Fruit fly (Drosophila melanogaster) whole organism, prepupa: Measurements from ENCODE around the gene CG42676.

Source experiments
- Blimp-1 ChIP-seq: fragments of 200-800 bp; sonication (Bioruptor generic); optimal IDR thresholded peaks from 3 replicates; lab custom pipeline; 2017; ENCODE audit warnings: missing biosample characterization, missing genetic modification characterization, mild to moderate bottlenecking, moderate library complexity, missing genetic modification reagents
- CG10631 ChIP-seq: fragments of 200-800 bp; sonication (Bioruptor generic); optimal IDR thresholded peaks from 2 replicates; lab custom pipeline; 2016; ENCODE audit warnings: missing biosample characterization, missing genetic modification characterization
- CG11294 ChIP-seq: fragments of 200-800 bp; sonication (Bioruptor generic); IDR thresholded peaks from 2 replicates; pipeline ENCODE4 v1.3.6; 2022; ENCODE audit warnings: missing biosample characterization, missing genetic modification characterization
- CG11762 ChIP-seq: fragments of 200-800 bp; sonication (Bioruptor generic); optimal IDR thresholded peaks from 3 replicates; lab custom pipeline; 2016; ENCODE audit warnings: missing biosample characterization, missing genetic modification characterization; ENCODE audit not compliant: insufficient read depth
- CG15336 ChIP-seq: fragments of 200-800 bp; sonication (Bioruptor generic); IDR thresholded peaks from 2 replicates; pipeline ENCODE4 v1.3.6; 2022; ENCODE audit warnings: missing biosample characterization, missing genetic modification characterization
- CG1621 ChIP-seq: fragments of 200-800 bp; sonication (Bioruptor generic); optimal IDR thresholded peaks from 3 replicates; lab custom pipeline; 2018; ENCODE audit warnings: missing biosample characterization, mild to moderate bottlenecking, missing genetic modification characterization
- CG31627 ChIP-seq: fragments of 200-800 bp; sonication (Bioruptor generic); optimal IDR thresholded peaks from 3 replicates; lab custom pipeline; 2016; ENCODE audit warnings: missing biosample characterization, missing genetic modification characterization
- CG3919 ChIP-seq: fragments of 200-800 bp; sonication (Bioruptor generic); optimal IDR thresholded peaks from 3 replicates; lab custom pipeline; 2016; ENCODE audit warnings: missing biosample characterization, missing genetic modification characterization
- CG4318 ChIP-seq: fragments of 200-800 bp; sonication (Bioruptor generic); optimal IDR thresholded peaks from 3 replicates; lab custom pipeline; 2017; ENCODE audit warnings: missing biosample characterization, mild to moderate bottlenecking, missing genetic modification characterization
- CG6792 ChIP-seq: fragments of 200-800 bp; sonication (Bioruptor generic); optimal IDR thresholded peaks from 3 replicates; lab custom pipeline; 2016; ENCODE audit warnings: missing biosample characterization, missing genetic modification characterization
- CG6808 ChIP-seq: fragments of 200-800 bp; sonication (Bioruptor generic); optimal IDR thresholded peaks from 3 replicates; lab custom pipeline; 2017; ENCODE audit warnings: missing biosample characterization, missing genetic modification characterization, mild to moderate bottlenecking, moderate library complexity, missing genetic modification reagents
- CG7368 ChIP-seq: fragments of 200-800 bp; sonication (Bioruptor generic); optimal IDR thresholded peaks from 3 replicates; lab custom pipeline; 2016; ENCODE audit warnings: missing biosample characterization, missing genetic modification characterization
- CG8319 ChIP-seq: fragments of 200-800 bp; sonication (Bioruptor generic); optimal IDR thresholded peaks from 3 replicates; lab custom pipeline; 2016; ENCODE audit warnings: missing biosample characterization, missing genetic modification characterization
- CG8632 ChIP-seq: fragments of 200-800 bp; sonication (Bioruptor generic); optimal IDR thresholded peaks from 3 replicates; lab custom pipeline; 2016; ENCODE audit warnings: missing biosample characterization, missing genetic modification characterization
- CG9139 ChIP-seq: fragments of 200-800 bp; sonication (Bioruptor generic); optimal IDR thresholded peaks from 3 replicates; lab custom pipeline; 2017; ENCODE audit warnings: missing biosample characterization, mild to moderate bottlenecking, missing genetic modification characterization
- Eip75B ChIP-seq: fragments of 200-800 bp; sonication (Bioruptor generic); optimal IDR thresholded peaks from 3 replicates; lab custom pipeline; 2016; ENCODE audit warnings: missing biosample characterization, missing genetic modification characterization
- Eip78C ChIP-seq: fragments of 200-800 bp; sonication (Bioruptor generic); peaks from one replicate; lab custom pipeline; 2016; ENCODE audit warnings: missing biosample characterization, missing genetic modification characterization
- Eip93F ChIP-seq: fragments of 200-800 bp; sonication (Bioruptor generic); optimal IDR thresholded peaks from 2 replicates; lab custom pipeline; 2016; ENCODE audit warnings: missing biosample characterization, mild to moderate bottlenecking, missing genetic modification characterization
- Ets21C ChIP-seq: fragments of 200-800 bp; sonication (Bioruptor generic); optimal IDR thresholded peaks from 3 replicates; lab custom pipeline; 2016; ENCODE audit warnings: missing biosample characterization, missing genetic modification characterization
- Gug ChIP-seq: fragments of 200-800 bp; sonication (Bioruptor generic); IDR thresholded peaks from 2 replicates; pipeline ENCODE4 v1.3.6; 2022; ENCODE audit warnings: missing biosample characterization, missing genetic modification characterization
- Hr38 ChIP-seq: sonication (Bioruptor generic); optimal IDR thresholded peaks from 2 replicates; lab custom pipeline; 2016; ENCODE audit warnings: missing biosample characterization, missing genetic modification characterization
- Lpt ChIP-seq: fragments of 200-800 bp; sonication (Bioruptor generic); optimal IDR thresholded peaks from 3 replicates; lab custom pipeline; 2016; ENCODE audit warnings: missing biosample characterization, missing genetic modification characterization
- OdsH ChIP-seq: fragments of 200-800 bp; sonication (Bioruptor generic); optimal IDR thresholded peaks from 3 replicates; lab custom pipeline; 2016; ENCODE audit warnings: missing biosample characterization, missing genetic modification characterization
- Sox14 ChIP-seq: fragments of 200-800 bp; sonication (Bioruptor generic); optimal IDR thresholded peaks from 3 replicates; lab custom pipeline; 2016; ENCODE audit warnings: missing biosample characterization, missing genetic modification characterization
- achi ChIP-seq: fragments of 200-800 bp; sonication (Bioruptor generic); optimal IDR thresholded peaks from 3 replicates; lab custom pipeline; 2016; ENCODE audit warnings: missing biosample characterization, missing genetic modification characterization
- cyc ChIP-seq: fragments of 200-800 bp; sonication (Bioruptor generic); optimal IDR thresholded peaks from 3 replicates; lab custom pipeline; 2016; ENCODE audit warnings: missing biosample characterization, missing genetic modification characterization
- dac ChIP-seq: fragments of 200-800 bp; sonication (Bioruptor generic); optimal IDR thresholded peaks from 2 replicates; lab custom pipeline; 2017; ENCODE audit warnings: missing biosample characterization, mild to moderate bottlenecking, missing genetic modification characterization
- dsx ChIP-seq: fragments of 200-800 bp; optimal IDR thresholded peaks from 3 replicates; lab custom pipeline; 2019; ENCODE audit warnings: missing biosample characterization, mild to moderate bottlenecking, missing genetic modification characterization, moderate library complexity; ENCODE audit not compliant: poor library complexity, severe bottlenecking
- eg ChIP-seq: fragments of 200-800 bp; sonication (Bioruptor generic); IDR thresholded peaks from 3 replicates; pipeline ENCODE4 v1.3.6; 2022; ENCODE audit warnings: missing biosample characterization, missing genetic modification characterization
- esn ChIP-seq: fragments of 200-800 bp; sonication (Bioruptor generic); optimal IDR thresholded peaks from 2 replicates; lab custom pipeline; 2016; ENCODE audit warnings: missing biosample characterization, mild to moderate bottlenecking, missing genetic modification characterization, moderate library complexity
- fd59A ChIP-seq: fragments of 200-800 bp; sonication (Bioruptor generic); optimal IDR thresholded peaks from 2 replicates; lab custom pipeline; 2017; ENCODE audit warnings: missing biosample characterization, mild to moderate bottlenecking, missing genetic modification characterization, missing genetic modification reagents
- lz ChIP-seq: fragments of 200-800 bp; sonication (Bioruptor generic); optimal IDR thresholded peaks from 3 replicates; lab custom pipeline; 2016; ENCODE audit warnings: missing biosample characterization, missing genetic modification characterization
- net ChIP-seq: fragments of 200-800 bp; sonication (Bioruptor generic); optimal IDR thresholded peaks from 3 replicates; lab custom pipeline; 2016; ENCODE audit warnings: missing biosample characterization, missing genetic modification characterization
- pdm3 ChIP-seq: fragments of 200-800 bp; sonication (Bioruptor generic); optimal IDR thresholded peaks from 3 replicates; lab custom pipeline; 2016; ENCODE audit warnings: missing biosample characterization, missing genetic modification characterization
- salr ChIP-seq, 2 experiments: fragments of 200-800 bp; sonication (Bioruptor generic); optimal IDR thresholded peaks; 3 replicates each; lab custom pipeline; 2016 to 2018; ENCODE audit warnings: missing biosample characterization in 2 of 2, missing genetic modification characterization in 2 of 2, mild to moderate bottlenecking in 1 of 2
- ss ChIP-seq, 2 experiments: fragments of 200-800 bp; sonication (Bioruptor generic); optimal IDR thresholded peaks; 2 replicates in 1 of 2; 3 replicates in 1 of 2; lab custom pipeline; 2017 to 2018; ENCODE audit warnings: mild to moderate bottlenecking in 2 of 2, missing biosample characterization in 2 of 2, missing genetic modification characterization in 2 of 2, moderate library complexity in 1 of 2
- svp ChIP-seq: fragments of 200-800 bp; sonication (Bioruptor generic); peaks from one replicate; lab custom pipeline; 2016; ENCODE audit warnings: missing biosample characterization, missing genetic modification characterization

Gene CG42676

dm6 chr3L:1829539-1829938, 26.6 kb downstream of the CG42676 start (continued):
- TF ChIP-seq Lpt (GFP tag; lab: Kevin White, UChicago), result peak; percentile 68
- peak; percentile 62 for TF ChIP-seq Eip75B (GFP tag; lab: Kevin White, UChicago)
- no peak for TF ChIP-seq CG8319 (GFP tag; lab: Kevin White, UChicago)
- peak; percentile 63 for TF ChIP-seq CG3919
- peak; percentile 38 for TF ChIP-seq CG8632 (GFP tag; lab: Kevin White, UChicago)
- peak; percentile 34 for TF ChIP-seq CG11762 (GFP tag; lab: Kevin White, UChicago)
- TF ChIP-seq CG31627 (GFP tag; lab: Kevin White, UChicago), result peak; percentile 73
- TF ChIP-seq Sox14 (GFP tag; lab: Kevin White, UChicago), result peak; percentile 80

- no peak for TF ChIP-seq Eip93F (GFP tag; lab: Kevin White, UChicago)
- TF ChIP-seq fd59A (GFP tag; lab: Kevin White, UChicago), result no peak
- TF ChIP-seq svp, result peak; percentile 84
- no peak for TF ChIP-seq eg
- peak; percentile 40 for TF ChIP-seq Eip78C
Measured at dm6 chr3L:1831753-1832268, 28.9 kb downstream of the CG42676 start, which contains the start of gene Cpr62Ba. Cpr62Ba (minus strand) TSS chr3L:1831783.

- TF ChIP-seq CG9139 (GFP tag; lab: Kevin White, UChicago), result no peak
- no peak for TF ChIP-seq Hr38 (GFP tag; lab: Kevin White, UChicago)
- TF ChIP-seq CG11762 (GFP tag; lab: Kevin White, UChicago), result no peak
- no peak for TF ChIP-seq Eip75B (GFP tag; lab: Kevin White, UChicago)
- no peak for TF ChIP-seq CG6792
- TF ChIP-seq dsx, result no peak
- TF ChIP-seq ss (GFP tag; optimal IDR thresholded peaks at IDR 0.05; lab: Kevin White, UChicago), result no peak
- no peak for TF ChIP-seq esn (GFP tag; lab: Kevin White, UChicago)
- TF ChIP-seq lz (GFP tag; lab: Kevin White, UChicago), result no peak
- no peak for TF ChIP-seq eg
- no peak for TF ChIP-seq net (GFP tag; lab: Kevin White, UChicago)
- TF ChIP-seq dac (GFP tag; lab: Kevin White, UChicago), result no peak
- TF ChIP-seq Gug, result no peak
- TF ChIP-seq salr (GFP tag; optimal IDR thresholded peaks at IDR 0.05; lab: Kevin White, UChicago), result no peak
- no peak for TF ChIP-seq CG1621 (tag; lab: Kevin White, UChicago)
- no peak for TF ChIP-seq OdsH
- TF ChIP-seq CG4318, result no peak
- TF ChIP-seq Blimp-1 (GFP tag; lab: Kevin White, UChicago), result no peak
- no peak for TF ChIP-seq achi
Measured at dm6 chr3L:1835064-1835463, 32.2 kb downstream of the CG42676 start, which contains the start of gene Cpr62Bb. Cpr62Bb (minus strand) TSS chr3L:1835164.

dm6 chr3L:1841984-1842383, 39.1 kb downstream of the CG42676 start, which contains the start of gene Cpr62Bc:
Cpr62Bc (minus strand) TSS chr3L:1842084.
- TF ChIP-seq ss (GFP tag; optimal IDR thresholded peaks at IDR 0.05; lab: Kevin White, UChicago) (no peak), CG7368 (GFP tag; lab: Kevin White, UChicago) (no peak), achi (no peak), CG1621 (tag; lab: Kevin White, UChicago) (no peak), CG6808 (GFP tag; lab: Kevin White, UChicago) (no peak), pdm3 (no peak), esn (GFP tag; lab: Kevin White, UChicago) (no peak), CG6792 (no peak), cyc (GFP tag; lab: Kevin White, UChicago) (no peak), dsx (no peak), CG10631 (GFP tag; lab: Kevin White, UChicago) (no peak), Ets21C (no peak), CG11294 (GFP tag; lab: Robert Waterston, UW) (no peak), salr (GFP tag; optimal IDR thresholded peaks at IDR 0.05; lab: Kevin White, UChicago) (no peak), Lpt (GFP tag; lab: Kevin White, UChicago) (no peak), CG15336 (GFP tag; lab: Robert Waterston, UW) (no peak)
